Fruit fly (Drosophila melanogaster) Kc167 (cell line): ENCODE results near the gene Atg4b.

Experiments used
- Sin3A ChIP-seq: fragments of >200 bp; optimal IDR thresholded peaks from 2 replicates; lab custom pipeline; 2018; ENCODE audit warnings: missing external identifiers
- psq ChIP-seq: fragments of >200 bp; optimal IDR thresholded peaks from 2 replicates; lab custom pipeline; 2017; ENCODE audit warnings: missing external identifiers

dm6 chr3R:15382851-15383250 is 26.1 kb upstream of the Atg4b start, which contains the start of gene h-cup:
- TF ChIP-seq Sin3A (lab: Kevin White, UChicago): no peak
- no peak for TF ChIP-seq psq (lab: Kevin White, UChicago)
